Worm (Caenorhabditis elegans): Measurements from ENCODE around the gene col-19.

col-19 gene

DNA sequence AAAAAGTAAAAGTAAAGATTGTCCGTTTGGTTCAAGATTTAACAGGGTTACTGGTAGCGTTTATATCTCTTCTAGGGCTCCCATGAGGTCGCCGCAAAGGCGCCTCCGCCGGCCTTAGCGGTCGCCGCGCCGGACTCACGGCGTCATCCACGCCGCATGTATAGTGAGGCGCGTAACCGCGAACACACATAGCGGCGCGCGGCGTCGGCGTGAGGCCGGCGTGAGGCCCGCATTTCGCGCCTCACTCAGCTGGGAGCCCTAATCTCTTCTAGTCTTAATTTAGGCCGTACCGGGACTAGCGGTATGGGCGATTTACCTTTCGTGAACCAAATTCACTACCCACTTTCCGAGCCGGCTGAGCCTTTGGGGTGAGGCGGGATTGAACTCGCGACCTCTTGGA, 40.1 kb downstream of the col-19 start:
- TF ChIP-seq egl-44 (GFP tag; IDR thresholded peaks at IDR 0.05) (peak; percentile 30; the same call in 1 of the 2 replicates), cebp-2 (GFP tag; IDR thresholded peaks at IDR 0.05) (0 out of 2 replicates have a peak, but pooled peaks have one; percentile 45), unc-130 (GFP tag; optimal IDR thresholded peaks at IDR 0.05) (no peak), sptf-2 (GFP tag; optimal IDR thresholded peaks at IDR 0.05) (peak; percentile 3), F37B4.10 (GFP tag; IDR thresholded peaks at IDR 0.05) (0 out of 2 replicates have a peak, but pooled peaks have one; percentile 37), egrh-3 (GFP tag; IDR thresholded peaks at IDR 0.05) (peak; percentile 80; the same call in 1 of the 2 replicates), zfh-2 (GFP tag; conservative IDR thresholded peaks at IDR 0.05) (peak; percentile 88), ceh-40 (GFP tag; IDR thresholded peaks at IDR 0.05) (no peak)

DNA sequence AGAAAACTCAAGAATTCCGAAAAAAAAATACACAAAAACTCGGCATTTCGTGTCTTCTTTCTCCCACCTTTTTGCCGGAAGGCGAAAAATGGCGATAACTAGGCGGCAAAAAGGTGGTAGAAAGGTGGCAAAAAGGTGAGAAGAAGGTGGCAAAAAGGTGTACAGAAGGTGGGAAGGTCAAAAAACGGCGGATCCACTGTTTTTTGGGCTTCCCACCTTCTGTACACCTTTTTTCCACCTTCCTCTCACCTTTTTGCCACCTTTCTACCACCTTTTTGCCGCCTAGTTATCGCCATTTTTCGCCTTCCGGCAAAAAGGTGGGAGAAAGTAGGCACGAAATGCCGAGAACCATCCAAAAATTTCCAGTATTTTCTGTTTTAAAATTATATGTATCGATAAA, 44.4 kb downstream of the col-19 start:
- TF ChIP-seq aptf-2 (GFP tag; conservative IDR thresholded peaks at IDR 0.05) (0 out of 2 replicates have a peak, but pooled peaks have one; percentile 23), D2030.7 (GFP tag; IDR thresholded peaks at IDR 0.05) (peak; percentile 26), ceh-58 (GFP tag; IDR thresholded peaks at IDR 0.05) (0 out of 2 replicates have a peak, but pooled peaks have one; percentile 53), B0019.2 (GFP tag; conservative IDR thresholded peaks at IDR 0.05) (0 out of 2 replicates have a peak, but pooled peaks have one; percentile 8), bed-1 (GFP tag; IDR thresholded peaks at IDR 0.05) (0 out of 2 replicates have a peak, but pooled peaks have one; percentile 11)

DNA sequence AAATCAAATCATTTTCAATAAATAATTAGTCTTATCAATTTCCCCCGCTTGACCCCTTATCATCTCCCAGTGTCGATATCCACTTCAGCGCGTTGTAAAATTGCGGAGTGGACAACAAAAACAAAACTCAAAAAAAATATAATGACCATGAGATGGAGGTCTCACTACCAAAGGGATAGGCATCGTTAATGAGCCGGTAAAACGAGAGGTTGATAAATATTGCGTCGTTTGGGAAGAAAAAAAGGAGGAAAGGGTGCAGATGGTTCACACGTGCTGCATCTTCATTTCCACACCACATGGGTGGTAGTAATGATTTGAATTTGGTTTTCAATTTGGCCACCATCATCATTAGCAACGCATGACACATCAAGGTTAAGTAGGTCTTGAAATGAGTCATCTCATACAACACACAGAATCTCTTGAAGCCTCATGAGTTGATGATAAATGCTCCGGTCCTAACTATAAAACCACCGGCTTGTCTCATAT, 45.9 kb downstream of the col-19 start:
- TF ChIP-seq nfyb-1 (GFP tag; IDR thresholded peaks at IDR 0.05) (no peak), zim-3 (tag; optimal IDR thresholded peaks at IDR 0.05) (no peak), lin-26 (GFP tag; IDR thresholded peaks at IDR 0.05) (no peak), ztf-25 (GFP tag; IDR thresholded peaks at IDR 0.05) (no peak), snpc-4 (GFP tag; optimal IDR thresholded peaks at IDR 0.05) (no peak), snpc-4 (tag; optimal IDR thresholded peaks at IDR 0.05) (no peak), ztf-22 (GFP tag; optimal IDR thresholded peaks at IDR 0.05) (no peak), ceh-79 (tag; optimal IDR thresholded peaks at IDR 0.05) (no peak), egl-44 (GFP tag; IDR thresholded peaks at IDR 0.05) (no peak), ztf-3 (GFP tag; optimal IDR thresholded peaks at IDR 0.05) (no peak), mel-28 (tag; optimal IDR thresholded peaks at IDR 0.05; ENCODE audit: borderline replicate concordance) (no peak), ztf-18 (tag; optimal IDR thresholded peaks at IDR 0.05) (no peak), lsy-27 (tag; optimal IDR thresholded peaks at IDR 0.05; ENCODE audit: borderline replicate concordance, insufficient read depth) (no peak), B0336.3 (GFP tag; IDR thresholded peaks at IDR 0.05) (no peak), ceh-40 (GFP tag; IDR thresholded peaks at IDR 0.05) (no peak), athp-1 (tag; optimal IDR thresholded peaks at IDR 0.05) (no peak), ceh-58 (GFP tag; IDR thresholded peaks at IDR 0.05) (no peak)
